Fruit fly (Drosophila melanogaster) whole organism, adult: ENCODE results near the gene CG9733.

Source experiments
- CG33017 ChIP-seq: fragments of 200-800 bp; sonication (Bioruptor generic); optimal IDR thresholded peaks from 2 replicates; lab custom pipeline; 2018; ENCODE audit warnings: missing biosample characterization, mild to moderate bottlenecking, missing genetic modification characterization, moderate library complexity
- CG5204 ChIP-seq: fragments of 200-800 bp; sonication (Bioruptor generic); optimal IDR thresholded peaks from 2 replicates; lab custom pipeline; 2016; ENCODE audit warnings: missing biosample characterization, missing genetic modification characterization
- CG7101 ChIP-seq: fragments of 200-800 bp; sonication (Bioruptor generic); optimal IDR thresholded peaks from 2 replicates; lab custom pipeline; 2018; ENCODE audit warnings: missing biosample characterization, mild to moderate bottlenecking, missing genetic modification characterization, moderate library complexity
- Hr96 ChIP-seq: fragments of 200-800 bp; sonication (Bioruptor generic); optimal IDR thresholded peaks from 2 replicates; lab custom pipeline; 2016; ENCODE audit warnings: missing biosample characterization, missing genetic modification characterization
- bab1 ChIP-seq: fragments of 200-800 bp; sonication (Bioruptor generic); optimal IDR thresholded peaks from 3 replicates; lab custom pipeline; 2019; ENCODE audit warnings: missing biosample characterization, mild to moderate bottlenecking, missing genetic modification characterization, moderate library complexity
- cnc ChIP-seq, 2 experiments: fragments of >200 bp; optimal IDR thresholded peaks; 2 replicates each; lab custom pipeline; 2017
- pad ChIP-seq: fragments of 200-800 bp; sonication (Bioruptor generic); optimal IDR thresholded peaks from 3 replicates; lab custom pipeline; 2017; ENCODE audit warnings: missing biosample characterization, missing genetic modification characterization, mild to moderate bottlenecking, moderate library complexity, missing genetic modification reagents
- tj ChIP-seq: fragments of 200-800 bp; sonication (Bioruptor generic); optimal IDR thresholded peaks from 3 replicates; lab custom pipeline; 2017; ENCODE audit warnings: missing biosample characterization, mild to moderate bottlenecking, missing genetic modification characterization, moderate library complexity

DNA sequence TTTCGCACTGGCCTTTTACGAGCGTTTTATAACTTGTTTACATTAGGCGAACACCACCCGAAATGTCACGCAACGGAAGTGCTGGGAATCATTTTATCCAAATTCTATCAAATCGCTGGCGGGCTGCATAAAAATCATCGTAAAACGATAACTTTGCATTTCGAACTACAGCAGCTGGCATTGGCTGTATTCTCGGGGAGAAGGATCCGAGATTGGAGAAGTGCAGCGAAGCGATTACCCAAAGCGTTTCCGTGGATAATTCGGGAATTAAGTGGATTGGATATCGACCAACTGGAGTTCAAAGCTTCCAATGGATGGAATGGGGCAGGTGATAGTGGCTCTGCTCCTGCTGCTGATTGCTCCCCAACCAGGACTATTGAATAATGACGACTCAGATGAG lies 2.8 kb upstream of the CG9733 start, which contains the start of gene CG34299:
- no peak for TF ChIP-seq cnc (optimal IDR thresholded peaks at IDR 0.05; lab: Kevin White, UChicago)
- no peak for TF ChIP-seq pad (GFP tag; lab: Kevin White, UChicago)
- TF ChIP-seq CG7101 (tag; lab: Kevin White, UChicago): no peak
- TF ChIP-seq tj (GFP tag; lab: Kevin White, UChicago): no peak
- TF ChIP-seq CG5204 (GFP tag; lab: Kevin White, UChicago): no peak
- no peak for TF ChIP-seq bab1 (GFP tag; lab: Kevin White, UChicago)
- no peak for TF ChIP-seq Hr96 (GFP tag; lab: Kevin White, UChicago)
- no peak for TF ChIP-seq CG33017 (tag; lab: Kevin White, UChicago)
